Fruit fly (Drosophila melanogaster) whole organism, adult: Measurements from ENCODE around the gene CG8066.

Experiments
- CG11617 ChIP-seq: fragments of 200-800 bp; sonication (Bioruptor generic); optimal IDR thresholded peaks from 2 replicates; lab custom pipeline; 2017; ENCODE audit warnings: mild to moderate bottlenecking, missing biosample characterization, missing genetic modification reagents, missing genetic modification characterization
- CG12768 ChIP-seq: fragments of 200-800 bp; sonication (Bioruptor generic); optimal IDR thresholded peaks from 2 replicates; lab custom pipeline; 2017; ENCODE audit warnings: missing biosample characterization, missing genetic modification characterization, mild to moderate bottlenecking, moderate library complexity, missing genetic modification reagents
- CG14711 ChIP-seq: fragments of 200-800 bp; sonication (Bioruptor generic); optimal IDR thresholded peaks from 2 replicates; lab custom pipeline; 2018; ENCODE audit warnings: missing biosample characterization, mild to moderate bottlenecking, missing genetic modification characterization, moderate library complexity
- CG1620 ChIP-seq: fragments of 200-800 bp; sonication (Bioruptor generic); optimal IDR thresholded peaks from 2 replicates; lab custom pipeline; 2016; ENCODE audit warnings: missing biosample characterization, missing genetic modification characterization
- CG33017 ChIP-seq: fragments of 200-800 bp; sonication (Bioruptor generic); optimal IDR thresholded peaks from 2 replicates; lab custom pipeline; 2018; ENCODE audit warnings: missing biosample characterization, mild to moderate bottlenecking, missing genetic modification characterization, moderate library complexity
- CG5204 ChIP-seq: fragments of 200-800 bp; sonication (Bioruptor generic); optimal IDR thresholded peaks from 2 replicates; lab custom pipeline; 2016; ENCODE audit warnings: missing biosample characterization, missing genetic modification characterization
- CG7045 ChIP-seq: fragments of 200-800 bp; sonication (Bioruptor generic); optimal IDR thresholded peaks from 2 replicates; lab custom pipeline; 2017; ENCODE audit warnings: missing biosample characterization, mild to moderate bottlenecking, missing genetic modification characterization
- CG7101 ChIP-seq: fragments of 200-800 bp; sonication (Bioruptor generic); optimal IDR thresholded peaks from 2 replicates; lab custom pipeline; 2018; ENCODE audit warnings: missing biosample characterization, mild to moderate bottlenecking, missing genetic modification characterization, moderate library complexity
- Clk ChIP-seq: fragments of 200-800 bp; sonication (Bioruptor generic); optimal IDR thresholded peaks from 2 replicates; lab custom pipeline; 2017; ENCODE audit warnings: missing biosample characterization, missing genetic modification characterization
- Crg-1 ChIP-seq: fragments of 200-800 bp; sonication (Bioruptor generic); optimal IDR thresholded peaks from 2 replicates; lab custom pipeline; 2016; ENCODE audit warnings: missing biosample characterization, missing genetic modification characterization
- Hr96 ChIP-seq: fragments of 200-800 bp; sonication (Bioruptor generic); optimal IDR thresholded peaks from 2 replicates; lab custom pipeline; 2016; ENCODE audit warnings: missing biosample characterization, missing genetic modification characterization
- Mnt ChIP-seq: fragments of 200-800 bp; sonication (Bioruptor generic); optimal IDR thresholded peaks from 2 replicates; lab custom pipeline; 2016; ENCODE audit warnings: missing biosample characterization, mild to moderate bottlenecking, missing genetic modification characterization
- bab1 ChIP-seq: fragments of 200-800 bp; sonication (Bioruptor generic); optimal IDR thresholded peaks from 3 replicates; lab custom pipeline; 2019; ENCODE audit warnings: missing biosample characterization, mild to moderate bottlenecking, missing genetic modification characterization, moderate library complexity
- cic ChIP-seq: fragments of 200-800 bp; sonication (Bioruptor generic); optimal IDR thresholded peaks from 2 replicates; lab custom pipeline; 2017; ENCODE audit warnings: missing biosample characterization, mild to moderate bottlenecking, missing genetic modification characterization, moderate library complexity
- cnc ChIP-seq, 2 experiments: fragments of >200 bp; optimal IDR thresholded peaks; 2 replicates each; lab custom pipeline; 2017
- kay ChIP-seq: fragments of 200-800 bp; sonication (Bioruptor generic); peaks from one replicate; lab custom pipeline; 2016; ENCODE audit warnings: missing biosample characterization, missing genetic modification characterization, borderline replicate concordance
- ovo ChIP-seq: fragments of 200-800 bp; sonication (Bioruptor generic); optimal IDR thresholded peaks from 2 replicates; lab custom pipeline; 2016; ENCODE audit warnings: missing biosample characterization, missing genetic modification characterization
- pad ChIP-seq: fragments of 200-800 bp; sonication (Bioruptor generic); optimal IDR thresholded peaks from 3 replicates; lab custom pipeline; 2017; ENCODE audit warnings: missing biosample characterization, missing genetic modification characterization, mild to moderate bottlenecking, moderate library complexity, missing genetic modification reagents
- tj ChIP-seq: fragments of 200-800 bp; sonication (Bioruptor generic); optimal IDR thresholded peaks from 3 replicates; lab custom pipeline; 2017; ENCODE audit warnings: missing biosample characterization, mild to moderate bottlenecking, missing genetic modification characterization, moderate library complexity
- toe ChIP-seq: fragments of 200-800 bp; sonication (Bioruptor generic); optimal IDR thresholded peaks from 2 replicates; lab custom pipeline; 2016; ENCODE audit warnings: missing biosample characterization, missing genetic modification characterization

CG8066 gene

dm6 chr3R:14557480-14558354 is 10.9 kb downstream of the CG8066 start, which contains the start of gene Pde6:
Gene Pde6, minus strand, starts transcription at chr3R:14558304.
- TF ChIP-seq Clk, result no peak
- no peak for TF ChIP-seq CG1620 (GFP tag; lab: Kevin White, UChicago)
- TF ChIP-seq Mnt (GFP tag; lab: Kevin White, UChicago), result peak; percentile 38
- TF ChIP-seq toe (GFP tag; lab: Kevin White, UChicago), result no peak
- TF ChIP-seq CG7045 (GFP tag; lab: Kevin White, UChicago), result peak; percentile 43
- peak; percentile 33 for TF ChIP-seq Crg-1 (GFP tag; lab: Kevin White, UChicago)
- TF ChIP-seq CG33017 (tag; lab: Kevin White, UChicago), result peak; percentile 61
- TF ChIP-seq cic (GFP tag; lab: Kevin White, UChicago), result peak; percentile 89
- peak; percentile 36 for TF ChIP-seq tj (GFP tag; lab: Kevin White, UChicago)
- TF ChIP-seq ovo (GFP tag; lab: Kevin White, UChicago), result peak; percentile 17
- TF ChIP-seq CG12768 (GFP tag; lab: Kevin White, UChicago), result peak; percentile 79
- TF ChIP-seq CG11617 (GFP tag; lab: Kevin White, UChicago), result peak; percentile 63
- TF ChIP-seq kay (GFP tag; lab: Kevin White, UChicago), result peak; percentile 91
- peak; percentile 42 for TF ChIP-seq Hr96 (GFP tag; lab: Kevin White, UChicago)

- no peak for TF ChIP-seq Hr96 (GFP tag; lab: Kevin White, UChicago)
- TF ChIP-seq pad, result no peak
- no peak for TF ChIP-seq CG12768 (GFP tag; lab: Kevin White, UChicago)
- TF ChIP-seq ovo (GFP tag; lab: Kevin White, UChicago), result no peak
- no peak for TF ChIP-seq CG1620 (GFP tag; lab: Kevin White, UChicago)
- TF ChIP-seq kay (GFP tag; lab: Kevin White, UChicago), result no peak
- no peak for TF ChIP-seq Crg-1 (GFP tag; lab: Kevin White, UChicago)
- TF ChIP-seq CG7045 (GFP tag; lab: Kevin White, UChicago), result no peak
Measured at dm6 chr3R:14555021-14555420, 13.6 kb downstream of the CG8066 start.

dm6 chr3R:14548752-14549151 is 19.9 kb downstream of the CG8066 start:
- TF ChIP-seq CG7045 (GFP tag; lab: Kevin White, UChicago) (no peak), CG14711 (tag; lab: Kevin White, UChicago) (no peak), CG1620 (GFP tag; lab: Kevin White, UChicago) (no peak), CG5204 (GFP tag; lab: Kevin White, UChicago) (no peak), Clk (no peak), Crg-1 (GFP tag; lab: Kevin White, UChicago) (no peak), CG7101 (no peak), bab1 (no peak), CG12768 (GFP tag; lab: Kevin White, UChicago) (no peak), ovo (GFP tag; lab: Kevin White, UChicago) (no peak), tj (GFP tag; lab: Kevin White, UChicago) (no peak), cic (GFP tag; lab: Kevin White, UChicago) (no peak), toe (GFP tag; lab: Kevin White, UChicago) (no peak), pad (no peak), kay (GFP tag; lab: Kevin White, UChicago) (no peak)

DNA sequence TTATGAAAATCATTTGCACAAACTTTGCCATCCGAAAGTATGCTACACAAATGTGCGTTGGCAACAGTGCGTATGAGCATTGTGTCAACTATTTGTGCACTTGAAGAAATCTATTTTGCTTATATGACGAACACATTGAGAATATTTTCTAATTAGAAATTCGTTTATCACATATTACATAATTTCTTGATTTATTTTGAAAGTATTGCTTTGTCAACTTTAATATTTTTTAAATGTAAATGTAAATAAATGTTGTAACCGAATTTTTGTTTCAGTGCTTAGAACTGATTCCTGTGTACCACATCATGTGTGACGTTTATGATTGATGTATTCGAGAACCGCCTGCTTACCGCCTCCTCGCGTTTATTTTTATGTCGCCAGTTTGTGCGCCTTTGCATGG is 26.6 kb downstream of the CG8066 start:
- no peak for TF ChIP-seq bab1
- TF ChIP-seq CG12768 (GFP tag; lab: Kevin White, UChicago), result no peak
- no peak for TF ChIP-seq Clk
- no peak for TF ChIP-seq CG33017 (tag; lab: Kevin White, UChicago)
- no peak for TF ChIP-seq pad
- TF ChIP-seq CG7045 (GFP tag; lab: Kevin White, UChicago), result no peak
- TF ChIP-seq kay (GFP tag; lab: Kevin White, UChicago), result no peak
- no peak for TF ChIP-seq CG11617 (GFP tag; lab: Kevin White, UChicago)
- no peak for TF ChIP-seq cic (GFP tag; lab: Kevin White, UChicago)
- TF ChIP-seq CG14711 (tag; lab: Kevin White, UChicago), result no peak
- TF ChIP-seq Crg-1 (GFP tag; lab: Kevin White, UChicago), result no peak
- no peak for TF ChIP-seq tj (GFP tag; lab: Kevin White, UChicago)
- TF ChIP-seq cnc (optimal IDR thresholded peaks at IDR 0.05; lab: Kevin White, UChicago), result no peak
- no peak for TF ChIP-seq Mnt (GFP tag; lab: Kevin White, UChicago)
- no peak for TF ChIP-seq CG1620 (GFP tag; lab: Kevin White, UChicago)
- TF ChIP-seq ovo (GFP tag; lab: Kevin White, UChicago), result no peak
- no peak for TF ChIP-seq CG7101
- TF ChIP-seq Hr96 (GFP tag; lab: Kevin White, UChicago), result no peak
- no peak for TF ChIP-seq toe (GFP tag; lab: Kevin White, UChicago)
- no peak for TF ChIP-seq CG5204 (GFP tag; lab: Kevin White, UChicago)

- no peak for TF ChIP-seq tj (GFP tag; lab: Kevin White, UChicago)
Measured at dm6 chr3R:14526657-14527056, 42.0 kb downstream of the CG8066 start.

DNA sequence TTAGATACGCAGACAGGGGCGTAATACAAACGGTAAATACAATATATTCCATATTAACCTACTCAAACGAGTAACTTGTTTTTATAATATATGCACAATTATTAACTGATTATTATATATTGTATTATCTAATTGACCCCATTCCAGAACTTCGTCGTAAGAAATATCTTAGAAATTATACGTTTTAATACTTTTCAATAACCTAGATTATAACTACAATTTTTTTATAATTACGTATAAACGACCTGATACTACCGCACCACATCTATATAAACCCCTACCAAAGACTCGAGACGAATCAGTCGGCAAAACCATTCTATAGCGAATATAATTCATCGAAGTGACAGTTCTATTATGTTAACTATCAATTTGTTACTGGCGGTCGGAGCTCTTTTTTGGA is 47.9 kb downstream of the CG8066 start, which contains the start of gene Cyp313a1:
Gene Cyp313a1 (plus strand): TSS at position 301 of the 400 bp plus-strand sequence.
- TF ChIP-seq CG14711 (tag; lab: Kevin White, UChicago), result no peak
- no peak for TF ChIP-seq CG1620 (GFP tag; lab: Kevin White, UChicago)
- no peak for TF ChIP-seq CG11617 (GFP tag; lab: Kevin White, UChicago)
- TF ChIP-seq Hr96 (GFP tag; lab: Kevin White, UChicago), result no peak
